Worm (Caenorhabditis elegans): ENCODE results near the gene C25D7.16.

- TF ChIP-seq Y67H2A.10 (GFP tag; conservative IDR thresholded peaks at IDR 0.05) (no peak), ceh-100 (GFP tag; IDR thresholded peaks at IDR 0.05) (no peak), attf-3 (GFP tag; conservative IDR thresholded peaks at IDR 0.05) (no peak), pha-4 (tag; optimal IDR thresholded peaks at IDR 0.05) (no peak), aptf-3 (GFP tag; IDR thresholded peaks at IDR 0.05) (no peak), pbrm-1 (GFP tag; IDR thresholded peaks at IDR 0.05) (no peak), tbp1 (GFP tag; optimal IDR thresholded peaks at IDR 0.05) (no peak)
Measured at ce11 chrV:15058423-15058822, 2.5 kb downstream of the C25D7.16 start.

Data from whole organism, young adult.